Fruit fly (Drosophila melanogaster): ENCODE data around the gene Ugt303A1.

Gene Ugt303A1

dm6 chr3R:11211291-11212061 is 36.1 kb downstream of the Ugt303A1 start (continued):
- TF ChIP-seq CG15073 (GFP tag; optimal IDR thresholded peaks at IDR 0.05) (no peak), CG14710 (tag; optimal IDR thresholded peaks at IDR 0.05) (peak; percentile 40), CG1832 (GFP tag; optimal IDR thresholded peaks at IDR 0.05) (peak; percentile 43), CG18262 (tag; optimal IDR thresholded peaks at IDR 0.05) (peak; percentile 61), CG12391 (tag; optimal IDR thresholded peaks at IDR 0.05) (peak; percentile 81), Elba2 (GFP tag; optimal IDR thresholded peaks at IDR 0.05) (no peak), CG10543 (GFP tag; optimal IDR thresholded peaks at IDR 0.05) (peak; percentile 84), CG10147 (GFP tag; optimal IDR thresholded peaks at IDR 0.05) (peak; percentile 53), pan (optimal IDR thresholded peaks at IDR 0.05) (no peak), pan (GFP tag; optimal IDR thresholded peaks at IDR 0.05 in 1 of 2, IDR thresholded peaks at IDR 0.05 in 1 of 2) (peak in 1 of 2 experiments; percentile 75), Opbp (GFP tag; IDR thresholded peaks at IDR 0.05; ENCODE audit: partially characterized antibody) (no peak), sug (tag; optimal IDR thresholded peaks at IDR 0.05) (peak; percentile 88), fd64A (GFP tag; optimal IDR thresholded peaks at IDR 0.05) (no peak), ac (GFP tag; optimal IDR thresholded peaks at IDR 0.05) (no peak), Dip2 (GFP tag; IDR thresholded peaks at IDR 0.05) (no peak), ERR (GFP tag; optimal IDR thresholded peaks at IDR 0.05) (peak; percentile 30), gro (GFP tag; optimal IDR thresholded peaks at IDR 0.05) (peak; percentile 70), run (tag; optimal IDR thresholded peaks at IDR 0.05) (no peak), CG13624 (GFP tag; optimal IDR thresholded peaks at IDR 0.05) (peak; percentile 79), CG2712 (tag; optimal IDR thresholded peaks at IDR 0.05) (peak; percentile 72), CG3281 (GFP tag; optimal IDR thresholded peaks at IDR 0.05) (peak; percentile 63), CG1603 (tag; optimal IDR thresholded peaks at IDR 0.05) (peak; percentile 63), maf-S (GFP tag; optimal IDR thresholded peaks at IDR 0.05) (peak; percentile 79), CG34376 (GFP tag; optimal IDR thresholded peaks at IDR 0.05) (peak; percentile 76), CG4360 (GFP tag; IDR thresholded peaks at IDR 0.05) (peak; percentile 73), HmgD (GFP tag; optimal IDR thresholded peaks at IDR 0.05) (no peak), fd96Cb (tag; optimal IDR thresholded peaks at IDR 0.05) (peak; percentile 59), TFAM (GFP tag; optimal IDR thresholded peaks at IDR 0.05) (no peak), nerfin-2 (GFP tag; IDR thresholded peaks at IDR 0.05; ENCODE audit: partially characterized antibody) (no peak), CG11093 (GFP tag; IDR thresholded peaks at IDR 0.05) (peak; percentile 57; the same call in 1 of the 3 replicates), B-H1 (GFP tag; IDR thresholded peaks at IDR 0.05) (peak; percentile 65; the same call in 2 of the 3 replicates), Hmx (GFP tag; optimal IDR thresholded peaks at IDR 0.05) (no peak), salm (tag; optimal IDR thresholded peaks at IDR 0.05) (no peak), CkIIα-i1 (GFP tag; IDR thresholded peaks at IDR 0.05) (no peak), vfl (GFP tag; optimal IDR thresholded peaks at IDR 0.05) (peak; percentile 73), al (GFP tag; IDR thresholded peaks at IDR 0.05) (peak; percentile 76), CG8388 (GFP tag; optimal IDR thresholded peaks at IDR 0.05) (peak; percentile 43), CG2116 (GFP tag; optimal IDR thresholded peaks at IDR 0.05) (peak; percentile 18), zf30C (GFP tag; optimal IDR thresholded peaks at IDR 0.05) (no peak), sr (GFP tag; IDR thresholded peaks at IDR 0.05) (peak; percentile 67; the same call in 2 of the 3 replicates), dysf (GFP tag; IDR thresholded peaks at IDR 0.05) (peak; percentile 82), bcd (GFP tag; optimal IDR thresholded peaks at IDR 0.05) (peak; percentile 62), org-1 (GFP tag; optimal IDR thresholded peaks at IDR 0.05) (peak; percentile 6), CG7357 (GFP tag; IDR thresholded peaks at IDR 0.05) (peak; percentile 51; the same call in 1 of the 3 replicates), ewg (GFP tag; optimal IDR thresholded peaks at IDR 0.05) (peak; percentile 95), p53 (GFP tag; optimal IDR thresholded peaks at IDR 0.05) (no peak), jing (GFP tag; optimal IDR thresholded peaks at IDR 0.05) (no peak), CG7556 (GFP tag; optimal IDR thresholded peaks at IDR 0.05) (peak; percentile 65), D19B (GFP tag; optimal IDR thresholded peaks at IDR 0.05) (peak; percentile 57), ab (GFP tag; optimal IDR thresholded peaks at IDR 0.05) (no peak)
